Worm (Caenorhabditis elegans): ENCODE measurements around the gene B0336.7.

DNA sequence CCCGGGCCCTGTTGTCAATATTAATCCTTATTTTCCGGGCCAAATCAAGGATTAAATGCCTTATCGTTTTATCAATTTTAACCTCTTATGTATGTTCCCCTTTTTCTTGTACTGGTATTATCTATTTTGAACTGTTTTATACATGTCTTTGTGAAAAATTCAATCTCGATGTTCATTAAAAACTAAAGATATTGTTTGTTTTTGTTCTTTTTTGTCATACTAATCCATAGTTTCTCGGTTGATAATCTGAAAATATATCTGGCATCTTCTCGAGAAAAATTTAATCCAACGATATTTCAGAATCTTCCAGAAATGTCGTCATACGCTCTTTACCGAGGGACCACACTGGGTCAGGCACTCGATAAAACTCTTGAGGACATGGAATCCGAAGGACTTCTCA is 3.4 kb downstream of the B0336.7 start, which contains the start of gene B0336.13:
- TF ChIP-seq nhr-76 (tag; optimal IDR thresholded peaks at IDR 0.05) (no peak), unc-62 (GFP tag; optimal IDR thresholded peaks at IDR 0.05) (no peak), nhr-237 (tag; optimal IDR thresholded peaks at IDR 0.05) (no peak)
